Fruit fly (Drosophila melanogaster): ENCODE results near the gene RpL30.

Gene RpL30

DNA sequence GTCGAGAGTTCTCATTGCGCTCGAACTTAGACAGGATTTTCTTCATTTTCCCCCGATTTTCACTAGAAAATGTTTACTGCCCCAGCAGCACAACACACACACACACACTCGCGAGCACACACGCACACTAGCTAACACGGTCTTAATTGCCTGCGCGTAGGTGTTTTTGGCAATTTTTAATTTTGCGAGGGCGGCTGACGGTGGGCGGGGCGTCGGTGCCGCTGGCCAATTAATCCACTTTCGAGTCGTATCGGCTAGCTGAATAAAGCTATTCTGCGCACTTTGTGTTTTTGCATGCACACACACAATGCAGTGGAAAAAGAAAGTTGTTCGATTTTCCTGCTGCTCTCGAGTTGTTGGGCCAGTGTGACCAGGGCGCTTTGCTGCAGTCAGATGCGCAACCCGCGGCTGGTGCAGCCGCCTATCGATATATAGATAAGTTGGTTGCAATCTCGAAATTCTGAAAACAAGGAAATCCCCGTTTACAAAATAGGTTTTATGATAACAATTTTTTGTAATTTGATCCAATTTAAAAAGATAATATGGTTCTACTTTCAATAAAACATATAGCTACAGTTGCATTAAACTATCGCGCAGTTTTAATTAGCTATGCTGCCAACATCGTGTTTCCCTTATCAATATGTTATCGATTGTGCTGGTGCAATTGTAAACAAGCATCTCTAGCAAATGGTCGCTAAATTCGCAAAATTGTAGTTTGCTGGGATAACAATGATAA, 40.6 kb downstream of the RpL30 start, which contains the start of the genes Nak and Tango6 (continued):
- TF ChIP-seq ems (GFP tag; optimal IDR thresholded peaks at IDR 0.05) (no peak), pho (GFP tag; optimal IDR thresholded peaks at IDR 0.05) (peak; percentile 32), Blimp-1 (GFP tag; optimal IDR thresholded peaks at IDR 0.05) (peak; percentile 54), CG2875 (GFP tag; optimal IDR thresholded peaks at IDR 0.05) (no peak), rib (GFP tag; IDR thresholded peaks at IDR 0.05) (peak; percentile 82), sisA (GFP tag; IDR thresholded peaks at IDR 0.05) (no peak), unpg (GFP tag; optimal IDR thresholded peaks at IDR 0.05) (peak; percentile 11), CG12104 (GFP tag; optimal IDR thresholded peaks at IDR 0.05) (no peak), H2.0 (GFP tag; IDR thresholded peaks at IDR 0.05) (no peak), Chrac-16 (GFP tag; optimal IDR thresholded peaks at IDR 0.05) (peak; percentile 14), cato (GFP tag; optimal IDR thresholded peaks at IDR 0.05; ENCODE audit: borderline replicate concordance) (no peak), MBD-R2 (GFP tag; IDR thresholded peaks at IDR 0.05) (peak; percentile 48; the same call in 1 of the 2 replicates), gt (GFP tag; IDR thresholded peaks at IDR 0.05) (no peak), Mes4 (GFP tag; optimal IDR thresholded peaks at IDR 0.05) (no peak), CG15073 (GFP tag; optimal IDR thresholded peaks at IDR 0.05) (no peak), CG14860 (GFP tag; IDR thresholded peaks at IDR 0.05; ENCODE audit: partially characterized antibody) (peak; percentile 95), Dfd (GFP tag; optimal IDR thresholded peaks at IDR 0.05) (no peak), PHDP (tag; optimal IDR thresholded peaks at IDR 0.05) (no peak), Kr (GFP tag; optimal IDR thresholded peaks at IDR 0.05) (no peak), CG1792 (GFP tag; optimal IDR thresholded peaks at IDR 0.05) (peak; percentile 41), CG7928 (GFP tag; optimal IDR thresholded peaks at IDR 0.05) (no peak), gce (GFP tag; IDR thresholded peaks at IDR 0.05) (no peak), CG8478 (optimal IDR thresholded peaks at IDR 0.05) (no peak), mirr (GFP tag; optimal IDR thresholded peaks at IDR 0.05) (no peak), slou (GFP tag; optimal IDR thresholded peaks at IDR 0.05) (no peak), CG31224 (GFP tag; IDR thresholded peaks at IDR 0.05) (no peak), CG8388 (GFP tag; optimal IDR thresholded peaks at IDR 0.05) (no peak), wdn (GFP tag; IDR thresholded peaks at IDR 0.05) (no peak), HLH3B (GFP tag; IDR thresholded peaks at IDR 0.05) (no peak), B-H2 (GFP tag; optimal IDR thresholded peaks at IDR 0.05) (no peak), CG18262 (tag; optimal IDR thresholded peaks at IDR 0.05) (peak; percentile 32), Meics (GFP tag; optimal IDR thresholded peaks at IDR 0.05) (no peak), Six4 (GFP tag; optimal IDR thresholded peaks at IDR 0.05) (no peak), CG33557 (GFP tag; optimal IDR thresholded peaks at IDR 0.05) (peak; percentile 37), cad (GFP tag; optimal IDR thresholded peaks at IDR 0.05) (no peak), CG10366 (GFP tag; IDR thresholded peaks at IDR 0.05) (no peak), CG9215 (GFP tag; IDR thresholded peaks at IDR 0.05) (no peak), CG4854 (GFP tag; optimal IDR thresholded peaks at IDR 0.05) (no peak), CG18011 (GFP tag; optimal IDR thresholded peaks at IDR 0.05) (no peak), CG18599 (GFP tag; optimal IDR thresholded peaks at IDR 0.05) (peak; percentile 9), gfzf (GFP tag; optimal IDR thresholded peaks at IDR 0.05) (peak; percentile 80), CG4282 (GFP tag; optimal IDR thresholded peaks at IDR 0.05) (no peak), CG12236 (GFP tag; optimal IDR thresholded peaks at IDR 0.05) (no peak), CG4328 (GFP tag; optimal IDR thresholded peaks at IDR 0.05) (no peak), CG15696 (tag; optimal IDR thresholded peaks at IDR 0.05) (no peak), Lhr (GFP tag; optimal IDR thresholded peaks at IDR 0.05) (peak; percentile 61), phol (tag; optimal IDR thresholded peaks at IDR 0.05) (peak; percentile 68), sens (GFP tag) (peak; percentile 89), CG13296 (GFP tag; optimal IDR thresholded peaks at IDR 0.05) (peak; percentile 11), CG4360 (GFP tag; IDR thresholded peaks at IDR 0.05) (no peak), sens-2 (GFP tag; IDR thresholded peaks at IDR 0.05) (no peak)

All from whole organism, embryonic.